Worm (Caenorhabditis elegans) whole organism, mixed stage, embryonic: ENCODE data around the gene tbc-19.
"Not testable (repeated sequence)": the region's sequence is repeated elsewhere in the genome, so short reads cannot be mapped to it uniquely, and the experiment has no call there.

ENCODE experiments used
- M03D4.4 ChIP-seq: sonication (generic microtip); optimal IDR thresholded peaks from 2 replicates; lab custom pipeline; 2017; ENCODE audit warnings: mild to moderate bottlenecking, missing genetic modification characterization, missing compliant biosample characterization
- bed-3 ChIP-seq: fragments of 200-800 bp; sonication (Bioruptor generic); optimal IDR thresholded peaks from 3 replicates; lab custom pipeline; 2018; ENCODE audit warnings: mild to moderate bottlenecking, missing genetic modification characterization, moderate library complexity, missing compliant biosample characterization
- blmp-1 ChIP-seq: fragments of 150-350 bp; optimal IDR thresholded peaks from 2 replicates; lab custom pipeline; 2014; ENCODE audit warnings: missing biosample characterization, missing genetic modification characterization
- ceh-39 ChIP-seq: fragments of 150-350 bp; optimal IDR thresholded peaks from 2 replicates; lab custom pipeline; 2014; ENCODE audit warnings: missing biosample characterization, missing genetic modification characterization
- ceh-43 ChIP-seq: fragments of 200-800 bp; sonication (Bioruptor generic); optimal IDR thresholded peaks from 2 replicates; lab custom pipeline; 2018; ENCODE audit warnings: mild to moderate bottlenecking, missing genetic modification characterization, moderate library complexity, missing compliant biosample characterization
- ceh-83 ChIP-seq: fragments of 200-800 bp; sonication (Bioruptor generic); optimal IDR thresholded peaks from 2 replicates; lab custom pipeline; 2018; ENCODE audit warnings: mild to moderate bottlenecking, missing genetic modification characterization, missing compliant biosample characterization
- ces-1 ChIP-seq: fragments of 150-350 bp; optimal IDR thresholded peaks from 2 replicates; lab custom pipeline; 2014; ENCODE audit warnings: missing biosample characterization, missing genetic modification reagents, missing genetic modification characterization
- cnd-1 ChIP-seq: fragments of 200-800 bp; sonication (Bioruptor generic); optimal IDR thresholded peaks from 2 replicates; lab custom pipeline; 2018; ENCODE audit warnings: mild to moderate bottlenecking, missing genetic modification characterization, missing compliant biosample characterization
- drap-1 ChIP-seq: fragments of 200-800 bp; sonication (Bioruptor generic); optimal IDR thresholded peaks from 3 replicates; lab custom pipeline; 2018; ENCODE audit warnings: mild to moderate bottlenecking, missing genetic modification characterization, missing compliant biosample characterization
- elt-1 ChIP-seq: sonication (generic microtip); optimal IDR thresholded peaks from 2 replicates; lab custom pipeline; 2017; ENCODE audit warnings: missing genetic modification characterization, mild to moderate bottlenecking, missing compliant biosample characterization, antibody characterized with exemption, moderate library complexity, borderline replicate concordance; ENCODE audit not compliant: insufficient read depth
- elt-3 ChIP-seq: fragments of 150-350 bp; optimal IDR thresholded peaks from 2 replicates; lab custom pipeline; 2014; ENCODE audit warnings: missing biosample characterization, missing genetic modification characterization
- flh-1 ChIP-seq: fragments of 200-800 bp; sonication (Bioruptor generic); optimal IDR thresholded peaks from 2 replicates; lab custom pipeline; 2018; ENCODE audit warnings: mild to moderate bottlenecking, missing genetic modification characterization, moderate library complexity, missing compliant biosample characterization
- ham-2 ChIP-seq: fragments of 200-800 bp; sonication (Bioruptor generic); optimal IDR thresholded peaks from 2 replicates; lab custom pipeline; 2018; ENCODE audit warnings: mild to moderate bottlenecking, missing genetic modification characterization, missing compliant biosample characterization
- hlh-1 ChIP-seq: fragments of 150-350 bp; optimal IDR thresholded peaks from 2 replicates; lab custom pipeline; 2014; ENCODE audit warnings: missing biosample characterization, missing genetic modification reagents, missing genetic modification characterization
- lin-13 ChIP-seq: fragments of 150-350 bp; optimal IDR thresholded peaks from 2 replicates; lab custom pipeline; 2014; ENCODE audit warnings: missing biosample characterization, missing genetic modification characterization
- lin-32 ChIP-seq: fragments of 200-800 bp; sonication (Bioruptor generic); optimal IDR thresholded peaks from 2 replicates; lab custom pipeline; 2018; ENCODE audit warnings: mild to moderate bottlenecking, missing genetic modification characterization, missing compliant biosample characterization
- lsy-2 ChIP-seq: fragments of 150-350 bp; optimal IDR thresholded peaks from 2 replicates; lab custom pipeline; 2014; ENCODE audit warnings: missing biosample characterization, missing genetic modification characterization
- mep-1 ChIP-seq: fragments of 150-350 bp; optimal IDR thresholded peaks from 2 replicates; lab custom pipeline; 2017; ENCODE audit warnings: missing biosample characterization, missing genetic modification reagents, missing genetic modification characterization, inconsistent platforms
- nhr-12 ChIP-seq: fragments of 150-350 bp; optimal IDR thresholded peaks from 2 replicates; lab custom pipeline; 2014; ENCODE audit warnings: missing biosample characterization, missing genetic modification characterization
- nhr-2 ChIP-seq: fragments of 150-350 bp; optimal IDR thresholded peaks from 2 replicates; lab custom pipeline; 2014; ENCODE audit warnings: missing biosample characterization, missing genetic modification characterization
- nhr-237 ChIP-seq: fragments of 150-350 bp; optimal IDR thresholded peaks from 2 replicates; lab custom pipeline; 2014; ENCODE audit warnings: missing biosample characterization, missing genetic modification characterization
- nhr-28 ChIP-seq: fragments of 150-350 bp; optimal IDR thresholded peaks from 2 replicates; lab custom pipeline; 2014; ENCODE audit warnings: missing biosample characterization, missing genetic modification characterization
- nhr-76 ChIP-seq: sonication (generic microtip); optimal IDR thresholded peaks from 2 replicates; lab custom pipeline; 2017; ENCODE audit warnings: missing biosample characterization, missing genetic modification characterization
- pha-4 ChIP-seq: fragments of 150-350 bp; optimal IDR thresholded peaks from 2 replicates; lab custom pipeline; 2018; ENCODE audit warnings: missing biosample characterization, missing genetic modification reagents, missing genetic modification characterization
- sem-2 ChIP-seq: fragments of 200-800 bp; sonication (Bioruptor generic); optimal IDR thresholded peaks from 2 replicates; lab custom pipeline; 2018; ENCODE audit warnings: mild to moderate bottlenecking, missing genetic modification characterization, missing compliant biosample characterization
- snpc-4 ChIP-seq: fragments of 150-350 bp; optimal IDR thresholded peaks from 2 replicates; lab custom pipeline; 2014; ENCODE audit warnings: missing biosample characterization, missing genetic modification characterization
- sptf-1 ChIP-seq: sonication (generic microtip); optimal IDR thresholded peaks from 2 replicates; lab custom pipeline; 2017; ENCODE audit warnings: mild to moderate bottlenecking, missing genetic modification characterization, moderate library complexity, missing compliant biosample characterization
- tbx-8 ChIP-seq: fragments of 200-800 bp; sonication (Bioruptor generic); optimal IDR thresholded peaks from 2 replicates; lab custom pipeline; 2018; ENCODE audit warnings: mild to moderate bottlenecking, missing genetic modification characterization, moderate library complexity, missing compliant biosample characterization
- unc-120 ChIP-seq: sonication (generic microtip); optimal IDR thresholded peaks from 2 replicates; lab custom pipeline; 2017; ENCODE audit warnings: missing genetic modification characterization, missing compliant biosample characterization; ENCODE audit not compliant: poor library complexity, severe bottlenecking
- unc-39 ChIP-seq: fragments of 150-350 bp; optimal IDR thresholded peaks from 2 replicates; lab custom pipeline; 2014; ENCODE audit warnings: missing biosample characterization, missing genetic modification characterization
- unc-62 ChIP-seq: fragments of 150-350 bp; optimal IDR thresholded peaks from 2 replicates; lab custom pipeline; 2014; ENCODE audit warnings: missing biosample characterization, missing genetic modification reagents, missing genetic modification characterization
- zip-8 ChIP-seq: fragments of 150-350 bp; optimal IDR thresholded peaks from 2 replicates; lab custom pipeline; 2014; ENCODE audit warnings: missing biosample characterization, missing genetic modification characterization
- ztf-11 ChIP-seq: fragments of 150-350 bp; optimal IDR thresholded peaks from 2 replicates; lab custom pipeline; 2014; ENCODE audit warnings: missing biosample characterization, missing genetic modification characterization

Gene tbc-19

ce11 chrX:13990680-13991079 is 21.6 kb downstream of the tbc-19 start, which contains the start of gene C31E10.11:
C31E10.11 (minus strand) TSS chrX:13990780.
- TF ChIP-seq flh-1 (GFP tag; lab: Kevin White, UChicago) (no peak), nhr-12 (tag; lab: Kevin White, UChicago) (no peak), nhr-2 (no peak), tbx-8 (GFP tag; lab: Kevin White, UChicago) (no peak), cnd-1 (tag; lab: Kevin White, UChicago) (no peak), ceh-39 (tag; lab: Kevin White, UChicago) (no peak), lin-32 (GFP tag; lab: Kevin White, UChicago) (no peak), ztf-11 (tag; lab: Kevin White, UChicago) (no peak), unc-62 (GFP tag; lab: Kevin White, UChicago) (no peak)
- TF ChIP-seq, all 35 proteins: peak for 0

- no peak for TF ChIP-seq unc-120
- TF ChIP-seq tbx-8 (GFP tag; lab: Kevin White, UChicago): no peak
- TF ChIP-seq sem-2 (GFP tag; lab: Kevin White, UChicago): no peak
- no peak for TF ChIP-seq ceh-83
- TF ChIP-seq elt-1: no peak
Observed at ce11 chrX:13986307-13986706, 26.0 kb downstream of the tbc-19 start, which contains the start of gene irld-24. irld-24 (plus strand) TSS chrX:13986607.

- not testable (repeated sequence) for TF ChIP-seq elt-3 (tag; lab: Kevin White, UChicago); nhr-237; bed-3
- TF ChIP-seq, all 35 proteins: peak for 0; not testable (repeated sequence) for 35
Observed at ce11 chrX:13980417-13980816, 31.9 kb downstream of the tbc-19 start, which contains the start of gene arrd-24. arrd-24 (minus strand) TSS chrX:13980517.

- TF ChIP-seq ces-1 (GFP tag; lab: Kevin White, UChicago): peak; percentile 67
- peak; percentile 42 for TF ChIP-seq nhr-237
- peak; percentile 74 for TF ChIP-seq ham-2 (GFP tag; lab: Kevin White, UChicago)
- TF ChIP-seq unc-62 (GFP tag; lab: Kevin White, UChicago): peak; percentile 28
- peak; percentile 40 for TF ChIP-seq hlh-1 (tag; lab: Kevin White, UChicago)
- TF ChIP-seq nhr-28: no peak
- no peak for TF ChIP-seq ceh-43 (GFP tag; lab: Kevin White, UChicago)
- TF ChIP-seq lsy-2 (tag; lab: Kevin White, UChicago): no peak
- TF ChIP-seq nhr-2: no peak
- TF ChIP-seq drap-1: peak; percentile 31
- TF ChIP-seq mep-1 (tag; lab: Kevin White, UChicago): peak; percentile 58
- TF ChIP-seq lin-13 (tag; lab: Kevin White, UChicago): no peak
- TF ChIP-seq sptf-1: peak; percentile 38
- peak; percentile 80 for TF ChIP-seq ceh-39 (tag; lab: Kevin White, UChicago)
- TF ChIP-seq M03D4.4: peak; percentile 6
- TF ChIP-seq unc-120: peak; percentile 12
- TF ChIP-seq pha-4 (tag; lab: Kevin White, UChicago): peak; percentile 42
- TF ChIP-seq bed-3: no peak
Observed at ce11 chrX:13977439-13978118, 34.7 kb downstream of the tbc-19 start, which contains the start of gene F48F7.6. F48F7.6 (plus strand) TSS chrX:13977829.

ce11 chrX:13975314-13975713 is 37.0 kb downstream of the tbc-19 start, which contains the start of gene F48F7.5:
F48F7.5 (plus strand) TSS chrX:13975653.
- TF ChIP-seq snpc-4 (tag; lab: Kevin White, UChicago): no peak
- no peak for TF ChIP-seq lsy-2 (tag; lab: Kevin White, UChicago)
- TF ChIP-seq elt-3 (tag; lab: Kevin White, UChicago): no peak
- no peak for TF ChIP-seq lin-32 (GFP tag; lab: Kevin White, UChicago)
- TF ChIP-seq unc-62 (GFP tag; lab: Kevin White, UChicago): no peak
- no peak for TF ChIP-seq hlh-1 (tag; lab: Kevin White, UChicago)
- TF ChIP-seq unc-39 (tag; lab: Kevin White, UChicago): no peak
- TF ChIP-seq flh-1 (GFP tag; lab: Kevin White, UChicago): no peak
- TF ChIP-seq M03D4.4: no peak
- no peak for TF ChIP-seq tbx-8 (GFP tag; lab: Kevin White, UChicago)
- no peak for TF ChIP-seq nhr-76 (tag; lab: Kevin White, UChicago)
- no peak for TF ChIP-seq blmp-1 (tag; lab: Kevin White, UChicago)
- no peak for TF ChIP-seq zip-8 (tag; lab: Kevin White, UChicago)
- TF ChIP-seq nhr-12 (tag; lab: Kevin White, UChicago): no peak
- TF ChIP-seq pha-4 (tag; lab: Kevin White, UChicago): no peak
- no peak for TF ChIP-seq bed-3
- no peak for TF ChIP-seq ceh-39 (tag; lab: Kevin White, UChicago)
- no peak for TF ChIP-seq nhr-28
- TF ChIP-seq ztf-11 (tag; lab: Kevin White, UChicago): no peak
- TF ChIP-seq, all 35 proteins: peak for 0
